Worm (Caenorhabditis elegans) whole organism, L4 larva: ENCODE data around the gene K12H6.10.

Experiments used
- ama-1 ChIP-seq: fragments of 150-350 bp; optimal IDR thresholded peaks from 2 replicates; lab custom pipeline; 2014; ENCODE audit warnings: inconsistent platforms, mixed read lengths
- nhr-25 ChIP-seq: sonication (generic microtip); optimal IDR thresholded peaks from 2 replicates; lab custom pipeline; 2017; ENCODE audit warnings: missing genetic modification characterization, mild to moderate bottlenecking, missing compliant biosample characterization, antibody characterized with exemption, moderate library complexity, borderline replicate concordance; ENCODE audit not compliant: insufficient read depth

ce11 chrII:2859315-2859714 is 36.6 kb downstream of the K12H6.10 start:
- TF ChIP-seq ama-1 (lab: Kevin White, UChicago), result no peak
- TF ChIP-seq nhr-25, result no peak
